Worm (Caenorhabditis elegans) whole organism, L1 larva: ENCODE measurements around the gene rpn-6.2.

Experiments used
- C04F5.9 ChIP-seq: sonication (generic microtip); optimal IDR thresholded peaks from 2 replicates; lab custom pipeline; 2016; ENCODE audit warnings: missing genetic modification characterization, missing compliant biosample characterization
- C16A3.4 ChIP-seq: fragments of 150-350 bp; optimal IDR thresholded peaks from 2 replicates; lab custom pipeline; 2014; ENCODE audit warnings: missing biosample characterization, missing genetic modification characterization
- aha-1 ChIP-seq: fragments of 150-350 bp; optimal IDR thresholded peaks from 2 replicates; lab custom pipeline; 2014; ENCODE audit warnings: missing biosample characterization, missing genetic modification characterization
- aly-2 ChIP-seq: fragments of 150-350 bp; optimal IDR thresholded peaks from 2 replicates; lab custom pipeline; 2014; ENCODE audit warnings: missing biosample characterization, missing genetic modification characterization
- blmp-1 ChIP-seq: fragments of 150-350 bp; optimal IDR thresholded peaks from 2 replicates; lab custom pipeline; 2014; ENCODE audit warnings: missing biosample characterization, missing genetic modification characterization
- ceh-82 ChIP-seq, 3 experiments: fragments of 150-350 bp in 1 of 3; sonication (generic microtip) in 2 of 3; optimal IDR thresholded peaks; 2 replicates each; lab custom pipeline; 2014 to 2017; ENCODE audit warnings: missing biosample characterization in 3 of 3, missing genetic modification characterization in 3 of 3
- dpl-1 ChIP-seq, 3 experiments: fragments of 150-350 bp in 2 of 3; sonication (generic microtip) in 1 of 3; optimal IDR thresholded peaks; 2 replicates each; lab custom pipeline; 2014 to 2017; ENCODE audit warnings: missing biosample characterization in 3 of 3, missing genetic modification characterization in 3 of 3, missing genetic modification reagents in 3 of 3
- dsc-1 ChIP-seq: sonication (generic microtip); optimal IDR thresholded peaks from 2 replicates; lab custom pipeline; 2016; ENCODE audit warnings: mild to moderate bottlenecking, missing genetic modification characterization, missing compliant biosample characterization
- efl-1 ChIP-seq, 4 experiments: fragments of 150-350 bp; optimal IDR thresholded peaks in 3 of 4; peaks in 1 of 4; 1 replicate in 1 of 4; 2 replicates in 3 of 4; lab custom pipeline; 2014; ENCODE audit warnings: missing biosample characterization in 2 of 4, missing genetic modification characterization in 2 of 4, missing genetic modification reagents in 2 of 4
- efl-3 ChIP-seq: fragments of 200-800 bp; sonication (Bioruptor generic); optimal IDR thresholded peaks from 2 replicates; lab custom pipeline; 2018; ENCODE audit warnings: mild to moderate bottlenecking, missing genetic modification characterization, missing compliant biosample characterization
- egl-13 ChIP-seq: sonication (generic microtip); optimal IDR thresholded peaks from 2 replicates; lab custom pipeline; 2016; ENCODE audit warnings: missing genotype, missing genetic modification reagents, missing genetic modification characterization, missing compliant biosample characterization
- elt-2 ChIP-seq: sonication (generic microtip); optimal IDR thresholded peaks from 2 replicates; lab custom pipeline; 2016; ENCODE audit warnings: missing genetic modification characterization, mild to moderate bottlenecking, inconsistent platforms, missing compliant biosample characterization, missing genetic modification reagents
- fkh-4 ChIP-seq: sonication (generic microtip); optimal IDR thresholded peaks from 2 replicates; lab custom pipeline; 2016; ENCODE audit warnings: missing compliant biosample characterization, missing genetic modification characterization, borderline replicate concordance
- fkh-8 ChIP-seq: sonication (generic microtip); optimal IDR thresholded peaks from 2 replicates; lab custom pipeline; 2016; ENCODE audit warnings: mild to moderate bottlenecking, missing genetic modification characterization, missing compliant biosample characterization
- fos-1 ChIP-seq: fragments of 150-350 bp; optimal IDR thresholded peaks from 2 replicates; lab custom pipeline; 2014; ENCODE audit warnings: missing biosample characterization, missing genetic modification characterization
- hlh-4 ChIP-seq: sonication (generic microtip); optimal IDR thresholded peaks from 2 replicates; lab custom pipeline; 2016; ENCODE audit warnings: mild to moderate bottlenecking, missing genetic modification characterization, missing compliant biosample characterization
- hpl-2 ChIP-seq: fragments of 150-350 bp; optimal IDR thresholded peaks from 2 replicates; lab custom pipeline; 2014; ENCODE audit warnings: missing biosample characterization, missing genetic modification reagents, missing genetic modification characterization
- irx-1 ChIP-seq: sonication (generic microtip); optimal IDR thresholded peaks from 2 replicates; lab custom pipeline; 2016; ENCODE audit warnings: missing genetic modification characterization, missing compliant biosample characterization
- isw-1 ChIP-seq: fragments of 200-800 bp; sonication (Bioruptor generic); IDR thresholded peaks from 2 replicates; pipeline ENCODE4 v1.3.6; 2022; ENCODE audit warnings: missing genetic modification characterization, missing compliant biosample characterization
- jun-1 ChIP-seq: fragments of 150-350 bp; optimal IDR thresholded peaks from 2 replicates; lab custom pipeline; 2014; ENCODE audit warnings: missing biosample characterization, missing genetic modification reagents, missing genetic modification characterization
- lin-14 ChIP-seq: fragments of 200-800 bp; sonication (Bioruptor generic); optimal IDR thresholded peaks from 2 replicates; lab custom pipeline; 2018; ENCODE audit warnings: mild to moderate bottlenecking, missing genetic modification characterization, moderate library complexity, missing compliant biosample characterization
- lin-15B ChIP-seq: fragments of 150-350 bp; sonication (generic microtip); optimal IDR thresholded peaks from 3 replicates; lab custom pipeline; 2014; ENCODE audit warnings: missing biosample characterization, missing genetic modification characterization
- lin-35 ChIP-seq, 2 experiments: fragments of 150-350 bp; optimal IDR thresholded peaks; 2 replicates each; lab custom pipeline; 2014; ENCODE audit warnings: missing biosample characterization in 2 of 2, missing genetic modification characterization in 2 of 2, missing genetic modification reagents in 2 of 2
- lin-39 ChIP-seq: fragments of 150-350 bp; optimal IDR thresholded peaks from 2 replicates; lab custom pipeline; 2014; ENCODE audit warnings: missing biosample characterization, missing genetic modification reagents, missing genetic modification characterization
- lir-3 ChIP-seq: sonication (generic microtip); optimal IDR thresholded peaks from 2 replicates; lab custom pipeline; 2016; ENCODE audit warnings: mild to moderate bottlenecking, missing genetic modification characterization, moderate library complexity, missing compliant biosample characterization; ENCODE audit not compliant: poor library complexity
- lsy-2 ChIP-seq, 2 experiments: fragments of 150-350 bp; optimal IDR thresholded peaks; 2 replicates each; lab custom pipeline; 2014; ENCODE audit warnings: missing biosample characterization in 2 of 2, missing genetic modification characterization in 2 of 2
- mdl-1 ChIP-seq, 2 experiments: fragments of 150-350 bp; optimal IDR thresholded peaks; 2 replicates each; lab custom pipeline; 2014 to 2017; ENCODE audit warnings: missing biosample characterization in 2 of 2, missing genetic modification characterization in 2 of 2, inconsistent platforms in 1 of 2
- mep-1 ChIP-seq: fragments of 150-350 bp; optimal IDR thresholded peaks from 2 replicates; lab custom pipeline; 2014; ENCODE audit warnings: missing biosample characterization, missing genetic modification characterization
- nhr-12 ChIP-seq: sonication (generic microtip); optimal IDR thresholded peaks from 2 replicates; lab custom pipeline; 2017; ENCODE audit warnings: missing biosample characterization, missing genetic modification characterization
- nhr-19 ChIP-seq: fragments of 200-800 bp; sonication (Bioruptor generic); conservative IDR thresholded peaks from 2 replicates; pipeline ENCODE4 v1.3.6; 2022; ENCODE audit warnings: missing genetic modification characterization, missing compliant biosample characterization
- nhr-20 ChIP-seq: sonication (generic microtip); optimal IDR thresholded peaks from 2 replicates; lab custom pipeline; 2016; ENCODE audit warnings: mild to moderate bottlenecking, missing genetic modification characterization, missing compliant biosample characterization
- nhr-47 ChIP-seq: sonication (generic microtip); optimal IDR thresholded peaks from 2 replicates; lab custom pipeline; 2016; ENCODE audit warnings: mild to moderate bottlenecking, missing genetic modification characterization, moderate library complexity, missing compliant biosample characterization
- nhr-71 ChIP-seq: sonication (generic microtip); optimal IDR thresholded peaks from 2 replicates; lab custom pipeline; 2016; ENCODE audit warnings: mild to moderate bottlenecking, missing genetic modification characterization, moderate library complexity, missing compliant biosample characterization
- nhr-76 ChIP-seq: sonication (generic microtip); optimal IDR thresholded peaks from 2 replicates; lab custom pipeline; 2017; ENCODE audit warnings: missing biosample characterization, missing genetic modification characterization
- nhr-77 ChIP-seq: fragments of 150-350 bp; optimal IDR thresholded peaks from 2 replicates; lab custom pipeline; 2014; ENCODE audit warnings: missing biosample characterization, missing genetic modification characterization
- nhr-85 ChIP-seq: sonication (generic microtip); peaks from one replicate; lab custom pipeline; 2016; ENCODE audit warnings: missing genetic modification characterization, inconsistent platforms, missing compliant biosample characterization
- rnt-1 ChIP-seq: sonication (generic microtip); optimal IDR thresholded peaks from 2 replicates; lab custom pipeline; 2016; ENCODE audit warnings: mild to moderate bottlenecking, missing genetic modification characterization, moderate library complexity, missing compliant biosample characterization
- skn-1 ChIP-seq: fragments of 150-350 bp; optimal IDR thresholded peaks from 2 replicates; lab custom pipeline; 2014; ENCODE audit warnings: missing biosample characterization, missing genetic modification characterization
- snu-23 ChIP-seq: sonication (generic microtip); optimal IDR thresholded peaks from 2 replicates; lab custom pipeline; 2016; ENCODE audit warnings: missing genetic modification characterization, missing compliant biosample characterization
- sptf-1 ChIP-seq: fragments of 150-350 bp; optimal IDR thresholded peaks from 2 replicates; lab custom pipeline; 2014; ENCODE audit warnings: missing biosample characterization, missing genetic modification characterization
- sup-37 ChIP-seq: fragments of 200-800 bp; sonication (Bioruptor generic); optimal IDR thresholded peaks from 2 replicates; lab custom pipeline; 2018; ENCODE audit warnings: mild to moderate bottlenecking, missing genetic modification characterization, missing compliant biosample characterization
- swsn-7 ChIP-seq: sonication (generic microtip); optimal IDR thresholded peaks from 2 replicates; lab custom pipeline; 2016; ENCODE audit warnings: missing genetic modification characterization, missing compliant biosample characterization
- tbx-2 ChIP-seq: sonication (generic microtip); optimal IDR thresholded peaks from 2 replicates; lab custom pipeline; 2016; ENCODE audit warnings: missing genetic modification characterization, missing compliant biosample characterization
- unc-130 ChIP-seq: fragments of 150-350 bp; optimal IDR thresholded peaks from 2 replicates; lab custom pipeline; 2017; ENCODE audit warnings: missing biosample characterization, missing genetic modification characterization, inconsistent platforms
- unc-86 ChIP-seq: sonication (generic microtip); optimal IDR thresholded peaks from 2 replicates; lab custom pipeline; 2016; ENCODE audit warnings: missing genetic modification characterization, missing compliant biosample characterization
- vab-15 ChIP-seq: sonication (generic microtip); optimal IDR thresholded peaks from 2 replicates; lab custom pipeline; 2017; ENCODE audit warnings: missing genotype, mild to moderate bottlenecking, missing genetic modification characterization, missing compliant biosample characterization
- xbp-1 ChIP-seq: sonication (generic microtip); optimal IDR thresholded peaks from 2 replicates; lab custom pipeline; 2016; ENCODE audit warnings: missing genetic modification characterization, missing compliant biosample characterization
- ztf-11 ChIP-seq, 2 experiments: sonication (generic microtip); optimal IDR thresholded peaks; 2 replicates each; lab custom pipeline; 2016 to 2017; ENCODE audit warnings: missing genetic modification characterization in 2 of 2, missing biosample characterization in 1 of 2, missing compliant biosample characterization in 1 of 2
- ztf-4 ChIP-seq: fragments of 150-350 bp; optimal IDR thresholded peaks from 2 replicates; lab custom pipeline; 2014; ENCODE audit warnings: missing biosample characterization, missing genetic modification characterization

Gene rpn-6.2

ce11 chrIII:8960664-8961063, 41.1 kb downstream of the rpn-6.2 start, which contains the start of gene ZK643.6:
Gene ZK643.6 (minus strand): TSS chrIII:8960764.
- TF ChIP-seq dsc-1 (tag; lab: Kevin White, UChicago) (peak; percentile 1), efl-1 (optimal IDR thresholded peaks at IDR 0.05; lab: Kevin White, UChicago) (no peak), efl-1 (GFP tag; optimal IDR thresholded peaks at IDR 0.05 in 1 of 2; lab: Kevin White, UChicago) (peak in 1 of 2 experiments; percentile 33), isw-1 (GFP tag; lab: Robert Waterston, UW) (no peak)

ce11 chrIII:8956146-8956646, 45.6 kb downstream of the rpn-6.2 start, which contains the start of the genes ZK643.5 and ZK643.2:
Gene ZK643.5 (minus strand): TSS chrIII:8956196.
Gene ZK643.2 (plus strand): TSS chrIII:8956540.
- TF ChIP-seq nhr-20 (tag; lab: Kevin White, UChicago) (peak; percentile 74), mep-1 (tag; lab: Kevin White, UChicago) (peak; percentile 72), dsc-1 (tag; lab: Kevin White, UChicago) (peak; percentile 61), nhr-47 (tag; lab: Kevin White, UChicago) (peak; percentile 76), ztf-4 (peak; percentile 11), nhr-71 (tag; lab: Kevin White, UChicago) (peak; percentile 80), lir-3 (peak; percentile 68), isw-1 (GFP tag; lab: Robert Waterston, UW) (peak; percentile 12; the same call in 1 of the 2 replicates), fos-1 (tag; lab: Kevin White, UChicago) (peak; percentile 21), lin-15B (tag; lab: Kevin White, UChicago) (peak; percentile 37), lsy-2 (tag; optimal IDR thresholded peaks at IDR 0.05; lab: Kevin White, UChicago) (peak; percentile 92 to 98), lin-39 (no peak), nhr-12 (no peak), unc-130 (tag; lab: Kevin White, UChicago) (peak; percentile 26), swsn-7 (peak; percentile 74), dpl-1 (GFP tag; optimal IDR thresholded peaks at IDR 0.05; lab: Kevin White, UChicago) (peak; percentile 75 to 86 (median 79)), elt-2 (tag; lab: Kevin White, UChicago) (no peak), nhr-77 (tag; lab: Kevin White, UChicago) (no peak), sup-37 (GFP tag; lab: Kevin White, UChicago) (no peak), ztf-11 (tag; optimal IDR thresholded peaks at IDR 0.05; lab: Kevin White, UChicago) (peak in 1 of 2 experiments; percentile 7), efl-1 (optimal IDR thresholded peaks at IDR 0.05; lab: Kevin White, UChicago) (peak; percentile 57 to 79), efl-1 (GFP tag; optimal IDR thresholded peaks at IDR 0.05 in 1 of 2; lab: Kevin White, UChicago) (peak; percentile 82 to 96), irx-1 (tag; lab: Kevin White, UChicago) (peak; percentile 8), lin-14 (GFP tag; lab: Kevin White, UChicago) (peak; percentile 70), blmp-1 (peak; percentile 70), mdl-1 (tag; optimal IDR thresholded peaks at IDR 0.05; lab: Kevin White, UChicago) (peak in 1 of 2 experiments; percentile 67), lin-35 (GFP tag; optimal IDR thresholded peaks at IDR 0.05; lab: Kevin White, UChicago) (peak; percentile 76 to 90), nhr-85 (peak; percentile 45), hlh-4 (tag; lab: Kevin White, UChicago) (no peak), efl-3 (no peak), egl-13 (peak; percentile 65), aha-1 (no peak), sptf-1 (tag; lab: Kevin White, UChicago) (no peak), C16A3.4 (peak; percentile 66), unc-86 (peak; percentile 69), nhr-19 (GFP tag; lab: Robert Waterston, UW) (peak; percentile 63), hpl-2 (GFP tag; lab: Kevin White, UChicago) (no peak), aly-2 (tag; lab: Kevin White, UChicago) (no peak), fkh-4 (no peak), nhr-76 (tag; lab: Kevin White, UChicago) (no peak), ceh-82 (tag; optimal IDR thresholded peaks at IDR 0.05; lab: Kevin White, UChicago) (peak; percentile 26 to 72 (median 38)), vab-15 (tag; lab: Kevin White, UChicago) (no peak), skn-1 (peak; percentile 71), tbx-2 (tag; lab: Kevin White, UChicago) (peak; percentile 72), snu-23 (GFP tag; lab: Kevin White, UChicago) (peak; percentile 80), xbp-1 (tag; lab: Kevin White, UChicago) (peak; percentile 73), jun-1 (tag; lab: Kevin White, UChicago) (no peak), rnt-1 (peak; percentile 68), fkh-8 (tag; lab: Kevin White, UChicago) (peak; percentile 27), C04F5.9 (tag; lab: Kevin White, UChicago) (peak; percentile 44)
